Worm (Caenorhabditis elegans) whole organism, late embryonic: ENCODE data around the gene nyn-3.

Experiments used
- ama-1 ChIP-seq: fragments of 150-350 bp; optimal IDR thresholded peaks from 2 replicates; lab custom pipeline; 2014
- dve-1 ChIP-seq: sonication (generic microtip); optimal IDR thresholded peaks from 2 replicates; lab custom pipeline; 2017; ENCODE audit warnings: antibody characterized with exemption, mild to moderate bottlenecking, missing genetic modification characterization, missing compliant biosample characterization
- nhr-11 ChIP-seq: fragments of 150-350 bp; optimal IDR thresholded peaks from 2 replicates; lab custom pipeline; 2014; ENCODE audit warnings: missing biosample characterization, missing genetic modification characterization
- npax-4 ChIP-seq: sonication (generic microtip); optimal IDR thresholded peaks from 2 replicates; lab custom pipeline; 2016; ENCODE audit warnings: missing genetic modification characterization, missing compliant biosample characterization
- pha-4 ChIP-seq: fragments of 150-350 bp; optimal IDR thresholded peaks from 2 replicates; lab custom pipeline; 2018; ENCODE audit warnings: missing biosample characterization, missing genetic modification reagents, missing genetic modification characterization
- sdc-2 ChIP-seq: sonication (generic microtip); optimal IDR thresholded peaks from 2 replicates; lab custom pipeline; 2016; ENCODE audit warnings: missing genotype, missing genetic modification characterization, missing compliant biosample characterization
- tbx-2 ChIP-seq: sonication (generic microtip); optimal IDR thresholded peaks from 2 replicates; lab custom pipeline; 2016; ENCODE audit warnings: missing genetic modification characterization, missing compliant biosample characterization

ce11 chrII:6309198-6309597 lies 16.8 kb upstream of the nyn-3 start, which contains the start of gene glb-10:
- TF ChIP-seq sdc-2 (tag; lab: Kevin White, UChicago) (no peak), dve-1 (tag; lab: Kevin White, UChicago) (no peak), ama-1 (lab: Kevin White, UChicago) (no peak), npax-4 (tag; lab: Kevin White, UChicago) (no peak), nhr-11 (tag; lab: Kevin White, UChicago) (no peak), pha-4 (no peak), tbx-2 (tag; lab: Kevin White, UChicago) (no peak)
